Worm (Caenorhabditis elegans): Measurements from ENCODE around the gene H04M03.3.

ce11 chrIV:5859876-5860275 is 31.5 kb upstream of the H04M03.3 start, which contains the start of gene C06E7.4:
- TF ChIP-seq ceh-24 (tag; optimal IDR thresholded peaks at IDR 0.05) (no peak), eyg-1 (tag; optimal IDR thresholded peaks at IDR 0.05) (no peak), syd-9 (tag; optimal IDR thresholded peaks at IDR 0.05) (no peak), ama-1 (optimal IDR thresholded peaks at IDR 0.05) (no peak), rnt-1 (tag; optimal IDR thresholded peaks at IDR 0.05) (no peak), ceh-22 (tag; optimal IDR thresholded peaks at IDR 0.05) (no peak), ceh-19 (GFP tag; optimal IDR thresholded peaks at IDR 0.05) (no peak), nhr-11 (tag; optimal IDR thresholded peaks at IDR 0.05) (no peak)

All from whole organism, late embryonic.